Fruit fly (Drosophila melanogaster) Kc167 (cell line): Measurements from ENCODE around the gene pix.

Experiments used
- Myc ChIP-seq: fragments of >200 bp; optimal IDR thresholded peaks from 2 replicates; lab custom pipeline; 2017; ENCODE audit warnings: missing external identifiers
- Sin3A ChIP-seq: fragments of >200 bp; optimal IDR thresholded peaks from 2 replicates; lab custom pipeline; 2018; ENCODE audit warnings: missing external identifiers
- h ChIP-seq: fragments of >200 bp; optimal IDR thresholded peaks from 3 replicates; lab custom pipeline; 2018; ENCODE audit warnings: missing external identifiers
- insv ChIP-seq: fragments of >200 bp; optimal IDR thresholded peaks from 3 replicates; lab custom pipeline; 2018; ENCODE audit warnings: missing external identifiers
- psq ChIP-seq: fragments of >200 bp; optimal IDR thresholded peaks from 2 replicates; lab custom pipeline; 2017; ENCODE audit warnings: missing external identifiers
- ttk ChIP-seq: sonication (Bioruptor generic); optimal IDR thresholded peaks from 2 replicates; lab custom pipeline; 2017; ENCODE audit warnings: missing external identifiers

DNA sequence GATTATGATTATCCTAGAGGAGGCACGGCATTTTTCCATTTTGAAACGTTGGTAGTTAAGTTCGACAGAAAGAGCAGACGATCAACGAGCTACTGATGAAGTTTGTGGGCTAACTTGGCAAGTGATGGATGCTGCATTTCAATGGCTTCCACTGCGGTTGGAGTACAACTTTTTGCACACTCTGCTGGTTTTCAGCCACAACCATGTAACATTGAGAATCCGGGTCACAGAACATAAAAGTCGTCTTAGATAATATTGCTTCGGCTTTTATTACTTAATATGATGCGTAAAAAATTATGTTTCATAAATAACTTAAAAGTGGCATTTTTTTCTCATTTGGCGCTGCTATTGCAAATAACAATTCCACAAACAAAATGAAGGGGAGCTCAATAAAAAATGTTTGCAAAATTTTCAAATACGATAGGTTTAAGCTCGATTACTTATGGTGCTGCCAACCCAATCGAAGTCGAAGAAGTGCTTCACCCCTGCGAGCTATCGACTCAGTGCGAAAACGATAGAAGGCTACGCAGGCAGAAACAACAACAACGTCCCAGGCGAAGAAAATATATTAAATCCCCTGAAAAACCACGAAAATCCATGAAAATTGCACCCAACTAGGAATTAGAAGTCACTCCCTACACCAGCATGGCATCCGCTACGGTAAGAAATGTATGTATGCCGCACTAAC lies 8.1 kb downstream of the pix start, which contains the start of the genes CG5653 and CG5021:
- TF ChIP-seq Sin3A (lab: Kevin White, UChicago) (no peak), psq (no peak), insv (no peak), h (lab: Kevin White, UChicago) (no peak), Myc (lab: Kevin White, UChicago) (no peak), ttk (no peak)
